Worm (Caenorhabditis elegans): ENCODE measurements around the gene Y47D7A.17.

DNA sequence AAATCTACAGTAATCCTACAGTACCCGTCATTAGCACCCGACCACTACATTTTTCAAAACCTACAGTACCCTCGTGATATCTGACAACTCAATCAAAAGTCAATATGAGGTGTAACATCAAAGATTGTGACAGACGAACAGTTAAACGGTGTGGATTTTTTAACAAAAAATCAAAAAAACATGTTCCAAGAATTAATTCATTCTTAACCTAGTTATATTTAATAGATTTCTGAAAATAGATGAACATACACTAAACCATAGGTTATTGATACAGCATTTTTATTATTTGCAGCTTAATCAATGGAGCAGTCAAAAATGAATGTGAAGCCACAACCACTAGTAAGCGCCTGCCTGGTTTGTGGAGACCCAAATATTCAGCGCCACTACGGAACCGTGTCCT is 4.1 kb downstream of the Y47D7A.17 start, which contains the start of gene nhr-118:
- TF ChIP-seq pha-4 (tag; optimal IDR thresholded peaks at IDR 0.05) (no peak), ztf-11 (tag; optimal IDR thresholded peaks at IDR 0.05) (no peak), unc-39 (tag; optimal IDR thresholded peaks at IDR 0.05) (no peak)

Measured in whole organism, mixed stage, embryonic.